Worm (Caenorhabditis elegans) whole organism, early embryonic: Measurements from ENCODE around the gene ndx-2.

Experiments used
- B0310.2 ChIP-seq: sonication (generic microtip); optimal IDR thresholded peaks from 2 replicates; lab custom pipeline; 2016; ENCODE audit warnings: mild to moderate bottlenecking, missing genetic modification characterization, missing compliant biosample characterization
- F13C5.2 ChIP-seq: sonication (generic microtip); optimal IDR thresholded peaks from 2 replicates; lab custom pipeline; 2017; ENCODE audit warnings: mild to moderate bottlenecking, missing genetic modification characterization, inconsistent platforms, missing compliant biosample characterization
- aly-1 ChIP-seq: sonication (generic microtip); optimal IDR thresholded peaks from 2 replicates; lab custom pipeline; 2016; ENCODE audit warnings: missing genetic modification characterization, missing compliant biosample characterization
- ama-1 ChIP-seq: fragments of 150-350 bp; optimal IDR thresholded peaks from 2 replicates; lab custom pipeline; 2014
- ceh-13 ChIP-seq: fragments of 200-800 bp; sonication (Bioruptor generic); optimal IDR thresholded peaks from 2 replicates; lab custom pipeline; 2018; ENCODE audit warnings: mild to moderate bottlenecking, missing genetic modification characterization, missing compliant biosample characterization
- ceh-36 ChIP-seq: sonication (generic microtip); optimal IDR thresholded peaks from 2 replicates; lab custom pipeline; 2016; ENCODE audit warnings: missing genetic modification characterization, inconsistent platforms, missing compliant biosample characterization
- ets-7 ChIP-seq: sonication (generic microtip); optimal IDR thresholded peaks from 2 replicates; lab custom pipeline; 2016; ENCODE audit warnings: missing genotype, missing genetic modification characterization, missing compliant biosample characterization
- flt-1 ChIP-seq: fragments of 200-800 bp; sonication (Bioruptor generic); IDR thresholded peaks from 2 replicates; pipeline ENCODE4 v1.3.6; 2022; ENCODE audit warnings: missing genetic modification characterization, missing compliant biosample characterization
- hmbx-1 ChIP-seq: sonication (generic microtip); optimal IDR thresholded peaks from 2 replicates; lab custom pipeline; 2016; ENCODE audit warnings: mild to moderate bottlenecking, missing genetic modification characterization, missing compliant biosample characterization
- hmg-4 ChIP-seq: fragments of 200-800 bp; sonication (Bioruptor generic); optimal IDR thresholded peaks from 2 replicates; lab custom pipeline; 2018; ENCODE audit warnings: mild to moderate bottlenecking, missing genetic modification characterization, missing compliant biosample characterization
- hnd-1 ChIP-seq: sonication (generic microtip); optimal IDR thresholded peaks from 2 replicates; lab custom pipeline; 2016; ENCODE audit warnings: missing genetic modification characterization, missing compliant biosample characterization
- pes-1 ChIP-seq: fragments of 200-800 bp; sonication (Bioruptor generic); IDR thresholded peaks from 2 replicates; pipeline ENCODE4 v1.3.6; 2022; ENCODE audit warnings: missing genetic modification reagents, missing genetic modification characterization, missing compliant biosample characterization
- scrt-1 ChIP-seq: fragments of 200-800 bp; sonication (Bioruptor generic); IDR thresholded peaks from 2 replicates; pipeline ENCODE4 v1.3.6; 2022; ENCODE audit warnings: missing genetic modification characterization, missing compliant biosample characterization
- sea-1 ChIP-seq: fragments of 200-800 bp; sonication (Bioruptor generic); conservative IDR thresholded peaks from 2 replicates; pipeline ENCODE4 v1.3.6; 2022; ENCODE audit warnings: missing genetic modification characterization, missing compliant biosample characterization
- tbx-11 ChIP-seq: fragments of 200-800 bp; sonication (Bioruptor generic); IDR thresholded peaks from 2 replicates; pipeline ENCODE4 v1.3.6; 2022; ENCODE audit warnings: missing genetic modification characterization, missing compliant biosample characterization
- tbx-37 ChIP-seq: fragments of 200-800 bp; sonication (Bioruptor generic); conservative IDR thresholded peaks from 2 replicates; pipeline ENCODE4 v1.3.6; 2022; ENCODE audit warnings: missing genetic modification reagents, missing genetic modification characterization, missing compliant biosample characterization
- tra-4 ChIP-seq: sonication (generic microtip); optimal IDR thresholded peaks from 2 replicates; lab custom pipeline; 2017; ENCODE audit warnings: missing genetic modification characterization, missing compliant biosample characterization

Gene ndx-2

ce11 chrV:2698826-2699225 lies 34.0 kb upstream of the ndx-2 start, which contains the start of gene nuo-5:
Gene nuo-5 (plus strand): TSS chrV:2698972.
- TF ChIP-seq tbx-37 (GFP tag; lab: Robert Waterston, UW) (no peak), ama-1 (lab: Kevin White, UChicago) (no peak), tra-4 (tag; lab: Kevin White, UChicago) (no peak), hmbx-1 (tag; lab: Kevin White, UChicago) (no peak), tbx-11 (no peak), F13C5.2 (tag; lab: Kevin White, UChicago) (no peak), ets-7 (tag; lab: Kevin White, UChicago) (no peak)

DNA sequence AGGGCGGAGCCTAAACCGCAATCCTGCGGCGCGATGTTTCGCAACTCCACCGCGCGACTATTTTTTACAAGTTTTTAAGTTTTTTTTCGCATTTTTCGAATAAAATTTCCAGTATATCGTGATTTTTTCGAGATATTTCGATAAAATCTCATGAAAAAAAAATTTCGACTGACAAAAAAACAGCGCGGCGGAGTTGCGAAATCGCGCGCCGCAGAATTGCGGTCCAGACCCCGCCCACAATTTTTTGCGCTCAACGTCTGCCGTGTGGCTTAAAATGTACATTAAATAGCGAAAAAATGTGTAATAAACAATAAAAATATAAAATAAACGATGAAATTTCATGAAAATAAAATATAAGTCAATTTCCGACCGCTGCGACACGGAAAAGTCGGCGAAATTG lies 32.9 kb upstream of the ndx-2 start:
- TF ChIP-seq pes-1 (peak; percentile 56; the same call in 1 of the 2 replicates), hmg-4 (GFP tag; lab: Kevin White, UChicago) (no peak), ama-1 (lab: Kevin White, UChicago) (no peak), hmbx-1 (tag; lab: Kevin White, UChicago) (no peak), scrt-1 (GFP tag; lab: Robert Waterston, UW) (no peak), aly-1 (tag; lab: Kevin White, UChicago) (no peak), hnd-1 (no peak)

DNA sequence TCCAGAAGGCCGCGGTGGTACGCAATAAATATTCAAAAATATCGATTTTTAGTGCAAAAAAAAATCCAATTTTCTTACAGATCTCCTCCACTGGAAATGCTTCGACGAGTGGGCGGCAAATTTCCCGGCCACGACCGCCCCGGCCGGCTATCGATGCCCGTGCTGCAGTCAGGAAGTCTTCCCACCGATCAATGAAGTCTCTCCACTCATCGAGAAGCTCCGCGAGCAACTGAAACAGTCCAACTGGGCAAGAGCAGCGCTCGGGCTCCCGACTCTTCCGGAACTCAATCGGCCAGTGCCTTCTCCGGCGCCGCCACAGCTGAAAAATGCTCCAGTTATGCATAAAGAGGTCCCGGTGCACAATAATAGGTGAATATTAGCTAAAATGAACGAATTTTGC lies 31.1 kb upstream of the ndx-2 start, which contains the start of gene Y45G12B.3:
Y45G12B.3 (minus strand) TSS at position 320 of the 400 bp plus-strand sequence.
- no peak for TF ChIP-seq hmg-4 (GFP tag; lab: Kevin White, UChicago)
- TF ChIP-seq sea-1 = no peak
- no peak for TF ChIP-seq B0310.2 (tag; lab: Kevin White, UChicago)
- no peak for TF ChIP-seq flt-1 (GFP tag; lab: Robert Waterston, UW)
- no peak for TF ChIP-seq tbx-11
- no peak for TF ChIP-seq tbx-37 (GFP tag; lab: Robert Waterston, UW)
- TF ChIP-seq scrt-1 (GFP tag; lab: Robert Waterston, UW) = no peak
- TF ChIP-seq ama-1 (lab: Kevin White, UChicago) = no peak
- no peak for TF ChIP-seq hmbx-1 (tag; lab: Kevin White, UChicago)
- TF ChIP-seq pes-1 = no peak
- no peak for TF ChIP-seq ceh-13
- no peak for TF ChIP-seq ceh-36
- no peak for TF ChIP-seq hnd-1
- no peak for TF ChIP-seq ets-7 (tag; lab: Kevin White, UChicago)
- TF ChIP-seq tra-4 (tag; lab: Kevin White, UChicago) = no peak

ce11 chrV:2694389-2694788 lies 29.6 kb upstream of the ndx-2 start, which contains the start of gene Y45G12B.2:
Gene Y45G12B.2 (plus strand): TSS chrV:2694771.
- TF ChIP-seq B0310.2 (tag; lab: Kevin White, UChicago) = no peak
- TF ChIP-seq tbx-37 (GFP tag; lab: Robert Waterston, UW) = 0 out of 2 replicates have a peak, but pooled peaks have one; percentile 23
- no peak for TF ChIP-seq tra-4 (tag; lab: Kevin White, UChicago)
- TF ChIP-seq ama-1 (lab: Kevin White, UChicago) = no peak
- peak; percentile 8; the same call in 1 of the 2 replicates for TF ChIP-seq tbx-11
- no peak for TF ChIP-seq pes-1
- TF ChIP-seq hmbx-1 (tag; lab: Kevin White, UChicago) = no peak
- no peak for TF ChIP-seq ets-7 (tag; lab: Kevin White, UChicago)
- no peak for TF ChIP-seq aly-1 (tag; lab: Kevin White, UChicago)
- TF ChIP-seq F13C5.2 (tag; lab: Kevin White, UChicago) = peak; percentile 68
- peak; percentile 32 for TF ChIP-seq hmg-4 (GFP tag; lab: Kevin White, UChicago)
- no peak; the same call in 1 of the 2 replicates for TF ChIP-seq flt-1 (GFP tag; lab: Robert Waterston, UW)

- TF ChIP-seq tbx-37 (GFP tag; lab: Robert Waterston, UW) (no peak), ceh-13 (no peak), tra-4 (tag; lab: Kevin White, UChicago) (no peak), ets-7 (tag; lab: Kevin White, UChicago) (no peak), ceh-36 (no peak), hmbx-1 (tag; lab: Kevin White, UChicago) (no peak)
Measured at ce11 chrV:2690948-2691347, 26.1 kb upstream of the ndx-2 start.

ce11 chrV:2690478-2690877 lies 25.7 kb upstream of the ndx-2 start:
- TF ChIP-seq pes-1 = no peak
- TF ChIP-seq B0310.2 (tag; lab: Kevin White, UChicago) = no peak
- TF ChIP-seq tra-4 (tag; lab: Kevin White, UChicago) = no peak
- TF ChIP-seq sea-1 = no peak
- no peak for TF ChIP-seq ama-1 (lab: Kevin White, UChicago)
- TF ChIP-seq tbx-11 = no peak
- TF ChIP-seq tbx-37 (GFP tag; lab: Robert Waterston, UW) = no peak
- TF ChIP-seq ceh-36 = no peak
- TF ChIP-seq ceh-13 = no peak
- no peak for TF ChIP-seq scrt-1 (GFP tag; lab: Robert Waterston, UW)
- no peak for TF ChIP-seq flt-1 (GFP tag; lab: Robert Waterston, UW)
- TF ChIP-seq hmg-4 (GFP tag; lab: Kevin White, UChicago) = no peak
- TF ChIP-seq aly-1 (tag; lab: Kevin White, UChicago) = no peak
- TF ChIP-seq F13C5.2 (tag; lab: Kevin White, UChicago) = no peak
- TF ChIP-seq hmbx-1 (tag; lab: Kevin White, UChicago) = no peak
- TF ChIP-seq ets-7 (tag; lab: Kevin White, UChicago) = no peak

ce11 chrV:2688562-2688961 lies 23.8 kb upstream of the ndx-2 start:
- TF ChIP-seq F13C5.2 (tag; lab: Kevin White, UChicago) (no peak), ets-7 (tag; lab: Kevin White, UChicago) (no peak), scrt-1 (GFP tag; lab: Robert Waterston, UW) (no peak), ceh-36 (no peak), tbx-37 (GFP tag; lab: Robert Waterston, UW) (no peak), tbx-11 (no peak), hmbx-1 (tag; lab: Kevin White, UChicago) (no peak), tra-4 (tag; lab: Kevin White, UChicago) (no peak), hnd-1 (no peak), ama-1 (lab: Kevin White, UChicago) (no peak), flt-1 (GFP tag; lab: Robert Waterston, UW) (no peak), B0310.2 (tag; lab: Kevin White, UChicago) (no peak)
